Worm (Caenorhabditis elegans) whole organism, young adult: Measurements from ENCODE around the gene btb-20.

Experiments
- B0336.3 ChIP-seq: fragments of 200-800 bp; sonication (Bioruptor generic); IDR thresholded peaks from 2 replicates; pipeline ENCODE4 v1.3.6; 2022; ENCODE audit warnings: missing genetic modification characterization, missing compliant biosample characterization
- F22D6.2 ChIP-seq: sonication (generic microtip); optimal IDR thresholded peaks from 2 replicates; lab custom pipeline; 2016; ENCODE audit warnings: mild to moderate bottlenecking, missing genetic modification characterization, missing compliant biosample characterization
- F52B5.7 ChIP-seq: sonication (generic microtip); optimal IDR thresholded peaks from 2 replicates; lab custom pipeline; 2016; ENCODE audit warnings: mild to moderate bottlenecking, missing genetic modification characterization, missing compliant biosample characterization
- T26A5.8 ChIP-seq: sonication (generic microtip); optimal IDR thresholded peaks from 2 replicates; lab custom pipeline; 2016; ENCODE audit warnings: missing genetic modification characterization, missing compliant biosample characterization
- Y95B8A.8 ChIP-seq: fragments of 200-800 bp; sonication (Bioruptor generic); IDR thresholded peaks from 2 replicates; pipeline ENCODE4 v1.3.6; 2022; ENCODE audit warnings: missing genetic modification reagents, missing genetic modification characterization, missing compliant biosample characterization
- ZK185.1 ChIP-seq: sonication (generic microtip); optimal IDR thresholded peaks from 2 replicates; lab custom pipeline; 2016; ENCODE audit warnings: mild to moderate bottlenecking, missing genetic modification characterization, missing compliant biosample characterization; ENCODE audit not compliant: poor library complexity, severe bottlenecking
- aptf-2 ChIP-seq: fragments of 200-800 bp; sonication (Bioruptor generic); conservative IDR thresholded peaks from 2 replicates; pipeline ENCODE4 v1.3.6; 2022; ENCODE audit warnings: missing genetic modification reagents, missing genetic modification characterization, missing compliant biosample characterization
- attf-5 ChIP-seq: fragments of 200-800 bp; sonication (Bioruptor generic); optimal IDR thresholded peaks from 2 replicates; lab custom pipeline; 2018; ENCODE audit warnings: mild to moderate bottlenecking, missing genetic modification characterization, missing compliant biosample characterization
- attf-6 ChIP-seq: fragments of 200-800 bp; sonication (Bioruptor generic); IDR thresholded peaks from 2 replicates; pipeline ENCODE4 v1.3.6; 2022; ENCODE audit warnings: missing genetic modification reagents, missing genetic modification characterization, missing compliant biosample characterization
- ccch-3 ChIP-seq: fragments of 200-800 bp; sonication (Bioruptor generic); optimal IDR thresholded peaks from 2 replicates; lab custom pipeline; 2018; ENCODE audit warnings: mild to moderate bottlenecking, missing genetic modification characterization, missing compliant biosample characterization
- ceh-100 ChIP-seq: fragments of 200-800 bp; sonication (Bioruptor generic); IDR thresholded peaks from 2 replicates; pipeline ENCODE4 v1.3.6; 2022; ENCODE audit warnings: missing genetic modification reagents, missing genetic modification characterization, missing compliant biosample characterization
- ceh-40 ChIP-seq: fragments of 200-800 bp; sonication (Bioruptor generic); IDR thresholded peaks from 2 replicates; pipeline ENCODE4 v1.3.6; 2022; ENCODE audit warnings: missing genetic modification characterization, missing compliant biosample characterization
- egl-18 ChIP-seq: fragments of 200-800 bp; sonication (Bioruptor generic); IDR thresholded peaks from 2 replicates; pipeline ENCODE4 v1.3.6; 2022; ENCODE audit warnings: missing genetic modification reagents, missing genetic modification characterization, missing compliant biosample characterization
- egl-44 ChIP-seq: fragments of 200-800 bp; sonication (Bioruptor generic); IDR thresholded peaks from 2 replicates; pipeline ENCODE4 v1.3.6; 2022; ENCODE audit warnings: missing genetic modification reagents, missing genetic modification characterization, missing compliant biosample characterization
- egrh-3 ChIP-seq: fragments of 200-800 bp; sonication (Bioruptor generic); IDR thresholded peaks from 2 replicates; pipeline ENCODE4 v1.3.6; 2022; ENCODE audit warnings: missing genetic modification reagents, missing genetic modification characterization, missing compliant biosample characterization
- gei-17 ChIP-seq: fragments of 200-800 bp; sonication (Bioruptor generic); optimal IDR thresholded peaks from 2 replicates; lab custom pipeline; 2018; ENCODE audit warnings: mild to moderate bottlenecking, missing genetic modification characterization, missing compliant biosample characterization
- hsf-1 ChIP-seq: fragments of 200-800 bp; sonication (Bioruptor generic); IDR thresholded peaks from 2 replicates; pipeline ENCODE4 v1.3.6; 2022; ENCODE audit warnings: missing genetic modification reagents, missing genetic modification characterization, missing compliant biosample characterization
- lag-1 ChIP-seq: fragments of 200-800 bp; sonication (Bioruptor generic); IDR thresholded peaks from 2 replicates; pipeline ENCODE4 v1.3.6; 2022; ENCODE audit warnings: missing genetic modification reagents, missing genetic modification characterization, missing compliant biosample characterization
- let-607 ChIP-seq, 2 experiments: fragments of 200-800 bp in 1 of 2; sonication (Bioruptor generic) in 1 of 2; sonication (generic microtip) in 1 of 2; optimal IDR thresholded peaks; 2 replicates each; lab custom pipeline; 2016 to 2018; ENCODE audit warnings: mild to moderate bottlenecking in 2 of 2, missing compliant biosample characterization in 2 of 2, missing genetic modification characterization in 2 of 2, moderate library complexity in 2 of 2, missing genotype in 1 of 2
- lin-40 ChIP-seq: sonication (generic microtip); optimal IDR thresholded peaks from 2 replicates; lab custom pipeline; 2016; ENCODE audit warnings: missing genetic modification characterization, mild to moderate bottlenecking, missing compliant biosample characterization, missing genotype, missing genetic modification reagents
- lir-1 ChIP-seq: fragments of 200-800 bp; sonication (Bioruptor generic); conservative IDR thresholded peaks from 2 replicates; pipeline ENCODE4 v1.3.6; 2022; ENCODE audit warnings: missing genetic modification reagents, missing genetic modification characterization, missing compliant biosample characterization
- madf-6 ChIP-seq: fragments of 200-800 bp; sonication (Bioruptor generic); IDR thresholded peaks from 2 replicates; pipeline ENCODE4 v1.3.6; 2022; ENCODE audit warnings: missing genetic modification reagents, missing genetic modification characterization, missing compliant biosample characterization
- mcd-1 ChIP-seq: fragments of 200-800 bp; sonication (Bioruptor generic); IDR thresholded peaks from 2 replicates; pipeline ENCODE4 v1.3.6; 2022; ENCODE audit warnings: missing genetic modification reagents, missing genetic modification characterization, missing compliant biosample characterization
- mel-28 ChIP-seq: sonication (generic microtip); optimal IDR thresholded peaks from 2 replicates; lab custom pipeline; 2016; ENCODE audit warnings: borderline replicate concordance, mild to moderate bottlenecking, missing genetic modification characterization, missing compliant biosample characterization
- mes-4 ChIP-seq: sonication (generic microtip); optimal IDR thresholded peaks from 2 replicates; lab custom pipeline; 2016; ENCODE audit warnings: missing genotype, missing genetic modification characterization, missing compliant biosample characterization
- nfyb-1 ChIP-seq: fragments of 200-800 bp; sonication (Bioruptor generic); IDR thresholded peaks from 2 replicates; pipeline ENCODE4 v1.3.6; 2022; ENCODE audit warnings: missing genetic modification reagents, missing genetic modification characterization, missing compliant biosample characterization
- nhr-27 ChIP-seq: fragments of 200-800 bp; sonication (Bioruptor generic); optimal IDR thresholded peaks from 2 replicates; lab custom pipeline; 2018; ENCODE audit warnings: mild to moderate bottlenecking, missing genetic modification characterization, moderate library complexity, missing compliant biosample characterization
- pbrm-1 ChIP-seq: fragments of 200-800 bp; sonication (Bioruptor generic); IDR thresholded peaks from 2 replicates; pipeline ENCODE4 v1.3.6; 2022; ENCODE audit warnings: missing genetic modification reagents, missing genetic modification characterization, missing compliant biosample characterization
- rcor-1 ChIP-seq: fragments of 200-800 bp; sonication (Bioruptor generic); IDR thresholded peaks from 2 replicates; pipeline ENCODE4 v1.3.6; 2022; ENCODE audit warnings: missing genetic modification reagents, missing genetic modification characterization, missing compliant biosample characterization
- rec-8 ChIP-seq, 2 experiments: sonication (generic microtip); optimal IDR thresholded peaks; 2 replicates each; lab custom pipeline; 2016; ENCODE audit warnings: mild to moderate bottlenecking in 2 of 2, missing genetic modification characterization in 2 of 2, missing genetic modification reagents in 2 of 2, missing genotype in 2 of 2, missing biosample characterization in 1 of 2, missing compliant biosample characterization in 1 of 2, moderate library complexity in 1 of 2
- repo-1 ChIP-seq: sonication (generic microtip); optimal IDR thresholded peaks from 2 replicates; lab custom pipeline; 2017; ENCODE audit warnings: mild to moderate bottlenecking, missing genetic modification characterization, missing compliant biosample characterization
- sea-2 ChIP-seq: fragments of 200-800 bp; sonication (Bioruptor generic); IDR thresholded peaks from 2 replicates; pipeline ENCODE4 v1.3.6; 2022; ENCODE audit warnings: missing genetic modification characterization, missing compliant biosample characterization
- snpc-1.1 ChIP-seq: sonication (generic microtip); optimal IDR thresholded peaks from 2 replicates; lab custom pipeline; 2017; ENCODE audit warnings: missing genetic modification characterization, mild to moderate bottlenecking, missing compliant biosample characterization, antibody characterized with exemption, moderate library complexity, missing genotype, missing genetic modification reagents; ENCODE audit not compliant: insufficient read depth
- snpc-1.3 ChIP-seq: sonication (generic microtip); optimal IDR thresholded peaks from 2 replicates; lab custom pipeline; 2017; ENCODE audit warnings: missing genetic modification characterization, mild to moderate bottlenecking, missing compliant biosample characterization, antibody characterized with exemption, moderate library complexity, missing genotype, missing genetic modification reagents; ENCODE audit not compliant: insufficient read depth
- snpc-3.4 ChIP-seq: sonication (generic microtip); optimal IDR thresholded peaks from 2 replicates; lab custom pipeline; 2017; ENCODE audit warnings: missing genetic modification characterization, mild to moderate bottlenecking, missing compliant biosample characterization, antibody characterized with exemption, moderate library complexity, missing genotype, missing genetic modification reagents
- somi-1 ChIP-seq: fragments of 200-800 bp; sonication (Bioruptor generic); optimal IDR thresholded peaks from 2 replicates; lab custom pipeline; 2018; ENCODE audit warnings: mild to moderate bottlenecking, missing genetic modification characterization, missing compliant biosample characterization
- tbp1 ChIP-seq: fragments of 200-800 bp; sonication (Bioruptor generic); optimal IDR thresholded peaks from 2 replicates; lab custom pipeline; 2018; ENCODE audit warnings: mild to moderate bottlenecking, missing genetic modification characterization, missing compliant biosample characterization
- xnd-1 ChIP-seq: sonication (generic microtip); optimal IDR thresholded peaks from 2 replicates; lab custom pipeline; 2016; ENCODE audit warnings: missing genotype, missing genetic modification reagents, missing genetic modification characterization, missing compliant biosample characterization
- zfh-2 ChIP-seq: fragments of 200-800 bp; sonication (Bioruptor generic); conservative IDR thresholded peaks from 2 replicates; pipeline ENCODE4 v1.3.6; 2022; ENCODE audit warnings: missing genetic modification reagents, missing genetic modification characterization, missing compliant biosample characterization
- zim-3 ChIP-seq: sonication (generic microtip); optimal IDR thresholded peaks from 2 replicates; lab custom pipeline; 2017; ENCODE audit warnings: mild to moderate bottlenecking, missing genetic modification characterization, moderate library complexity, missing compliant biosample characterization
- ztf-18 ChIP-seq: sonication (generic microtip); optimal IDR thresholded peaks from 2 replicates; lab custom pipeline; 2016; ENCODE audit warnings: missing genotype, mild to moderate bottlenecking, missing genetic modification characterization, missing compliant biosample characterization
- ztf-22 ChIP-seq: fragments of 200-800 bp; sonication (Bioruptor generic); optimal IDR thresholded peaks from 2 replicates; lab custom pipeline; 2018; ENCODE audit warnings: mild to moderate bottlenecking, missing genetic modification characterization, moderate library complexity, missing compliant biosample characterization
- ztf-3 ChIP-seq: fragments of 200-800 bp; sonication (Bioruptor generic); optimal IDR thresholded peaks from 2 replicates; lab custom pipeline; 2018; ENCODE audit warnings: mild to moderate bottlenecking, missing genetic modification characterization, missing compliant biosample characterization

The btb-20 gene

ce11 chrII:14488661-14489060 lies 34.7 kb downstream of the btb-20 start, which contains the start of gene usp-14 (continued):
- peak; percentile 4 for TF ChIP-seq xnd-1 (tag; lab: Kevin White, UChicago)
- TF ChIP-seq rcor-1 (GFP tag; lab: Robert Waterston, UW) = no peak
- TF ChIP-seq snpc-1.3 (tag; lab: Kevin White, UChicago) = no peak
- TF ChIP-seq T26A5.8 (tag; lab: Kevin White, UChicago) = no peak
- TF ChIP-seq egl-18 (GFP tag; lab: Robert Waterston, UW) = no peak
- TF ChIP-seq rec-8 (tag; optimal IDR thresholded peaks at IDR 0.05; lab: Kevin White, UChicago) = no peak
- no peak for TF ChIP-seq gei-17
- TF ChIP-seq attf-5 (GFP tag; lab: Kevin White, UChicago) = peak; percentile 74
- no peak for TF ChIP-seq lir-1
- TF ChIP-seq snpc-3.4 (tag; lab: Kevin White, UChicago) = no peak
- TF ChIP-seq, all 124 proteins: peak for 29

ce11 chrII:14483813-14484212 lies 39.5 kb downstream of the btb-20 start:
- TF ChIP-seq F52B5.7 (tag; lab: Kevin White, UChicago) = no peak
- TF ChIP-seq pbrm-1 (GFP tag; lab: Robert Waterston, UW) = no peak
- no peak for TF ChIP-seq F22D6.2 (tag; lab: Kevin White, UChicago)
- no peak for TF ChIP-seq egrh-3 (GFP tag; lab: Robert Waterston, UW)
- TF ChIP-seq ccch-3 (GFP tag; lab: Kevin White, UChicago) = no peak
- TF ChIP-seq ceh-100 (GFP tag; lab: Robert Waterston, UW) = no peak
- TF ChIP-seq ZK185.1 (tag; lab: Kevin White, UChicago) = no peak
- no peak for TF ChIP-seq somi-1 (GFP tag; lab: Kevin White, UChicago)
- no peak for TF ChIP-seq lag-1 (GFP tag; lab: Robert Waterston, UW)
- TF ChIP-seq madf-6 (GFP tag; lab: Robert Waterston, UW) = no peak
- TF ChIP-seq B0336.3 (GFP tag; lab: Robert Waterston, UW) = no peak
- TF ChIP-seq mcd-1 (GFP tag; lab: Robert Waterston, UW) = no peak
- no peak for TF ChIP-seq zim-3 (tag; lab: Kevin White, UChicago)
- TF ChIP-seq nhr-27 (tag; lab: Kevin White, UChicago) = no peak
- TF ChIP-seq aptf-2 (GFP tag; lab: Robert Waterston, UW) = no peak
- TF ChIP-seq snpc-1.1 = no peak
- TF ChIP-seq ztf-18 (tag; lab: Kevin White, UChicago) = no peak
- no peak for TF ChIP-seq hsf-1 (GFP tag; lab: Robert Waterston, UW)
- TF ChIP-seq ztf-3 = no peak

ce11 chrII:14480772-14481171 lies 42.5 kb downstream of the btb-20 start:
- TF ChIP-seq sea-2 (GFP tag; lab: Robert Waterston, UW) = no peak
- TF ChIP-seq nfyb-1 (GFP tag; lab: Robert Waterston, UW) = no peak
- no peak for TF ChIP-seq let-607 (tag; optimal IDR thresholded peaks at IDR 0.05; lab: Kevin White, UChicago)
- no peak for TF ChIP-seq ztf-18 (tag; lab: Kevin White, UChicago)
- no peak for TF ChIP-seq lin-40 (tag; lab: Kevin White, UChicago)
- no peak for TF ChIP-seq B0336.3 (GFP tag; lab: Robert Waterston, UW)
- no peak for TF ChIP-seq tbp1 (GFP tag; lab: Kevin White, UChicago)
- no peak for TF ChIP-seq ZK185.1 (tag; lab: Kevin White, UChicago)
- no peak for TF ChIP-seq attf-6
- no peak for TF ChIP-seq mes-4 (tag; lab: Kevin White, UChicago)
- TF ChIP-seq ceh-40 (GFP tag; lab: Robert Waterston, UW) = no peak
- TF ChIP-seq snpc-3.4 (tag; lab: Kevin White, UChicago) = no peak
- TF ChIP-seq Y95B8A.8 = no peak
- TF ChIP-seq mel-28 (tag; lab: Kevin White, UChicago) = no peak
- no peak for TF ChIP-seq attf-5 (GFP tag; lab: Kevin White, UChicago)
- TF ChIP-seq ztf-22 (GFP tag; lab: Kevin White, UChicago) = no peak
- no peak for TF ChIP-seq egl-44 (GFP tag; lab: Robert Waterston, UW)
- TF ChIP-seq zfh-2 (GFP tag; lab: Robert Waterston, UW) = no peak
- TF ChIP-seq repo-1 (tag; lab: Kevin White, UChicago) = no peak
